Worm (Caenorhabditis elegans) whole organism, late embryonic: Measurements from ENCODE around the gene phf-32.

ENCODE experiments used
- C38D4.7 ChIP-seq: fragments of 200-800 bp; sonication (Bioruptor generic); optimal IDR thresholded peaks from 2 replicates; lab custom pipeline; 2018; ENCODE audit warnings: mild to moderate bottlenecking, missing genetic modification characterization, moderate library complexity, missing compliant biosample characterization
- F13H6.1 ChIP-seq: sonication (generic microtip); optimal IDR thresholded peaks from 2 replicates; lab custom pipeline; 2016; ENCODE audit warnings: missing genetic modification characterization, missing compliant biosample characterization
- K02D7.2 ChIP-seq: sonication (generic microtip); optimal IDR thresholded peaks from 2 replicates; lab custom pipeline; 2017; ENCODE audit warnings: mild to moderate bottlenecking, missing genetic modification characterization, missing compliant biosample characterization
- K09A11.1 ChIP-seq: sonication (generic microtip); optimal IDR thresholded peaks from 2 replicates; lab custom pipeline; 2017; ENCODE audit warnings: antibody characterized with exemption, mild to moderate bottlenecking, missing genetic modification characterization, missing compliant biosample characterization; ENCODE audit not compliant: insufficient read depth
- T23F11.4 ChIP-seq: fragments of 200-800 bp; sonication (Bioruptor generic); optimal IDR thresholded peaks from 2 replicates; lab custom pipeline; 2018; ENCODE audit warnings: mild to moderate bottlenecking, missing genetic modification characterization, missing compliant biosample characterization
- ahr-1 ChIP-seq: sonication (generic microtip); optimal IDR thresholded peaks from 2 replicates; lab custom pipeline; 2016; ENCODE audit warnings: missing genetic modification characterization, missing compliant biosample characterization
- ceh-24 ChIP-seq: sonication (generic microtip); optimal IDR thresholded peaks from 2 replicates; lab custom pipeline; 2016; ENCODE audit warnings: mild to moderate bottlenecking, missing genetic modification characterization, missing compliant biosample characterization
- ceh-30 ChIP-seq: fragments of 150-350 bp; optimal IDR thresholded peaks from 2 replicates; lab custom pipeline; 2014; ENCODE audit warnings: missing biosample characterization, missing genetic modification characterization
- ceh-48 ChIP-seq: sonication (generic microtip); optimal IDR thresholded peaks from 2 replicates; lab custom pipeline; 2016; ENCODE audit warnings: missing genetic modification characterization, inconsistent platforms, missing compliant biosample characterization
- ceh-9 ChIP-seq: sonication (generic microtip); optimal IDR thresholded peaks from 2 replicates; lab custom pipeline; 2016; ENCODE audit warnings: mild to moderate bottlenecking, missing genetic modification characterization, inconsistent platforms, missing compliant biosample characterization
- dve-1 ChIP-seq: sonication (generic microtip); optimal IDR thresholded peaks from 2 replicates; lab custom pipeline; 2017; ENCODE audit warnings: antibody characterized with exemption, mild to moderate bottlenecking, missing genetic modification characterization, missing compliant biosample characterization
- elt-2 ChIP-seq: sonication (generic microtip); optimal IDR thresholded peaks from 2 replicates; lab custom pipeline; 2016; ENCODE audit warnings: missing genetic modification reagents, missing genetic modification characterization, missing compliant biosample characterization
- elt-4 ChIP-seq: sonication (generic microtip); optimal IDR thresholded peaks from 2 replicates; lab custom pipeline; 2016; ENCODE audit warnings: missing genetic modification characterization, missing compliant biosample characterization
- ets-4 ChIP-seq: sonication (generic microtip); optimal IDR thresholded peaks from 2 replicates; lab custom pipeline; 2016; ENCODE audit warnings: missing genetic modification characterization, missing compliant biosample characterization
- fax-1 ChIP-seq: sonication (generic microtip); optimal IDR thresholded peaks from 2 replicates; lab custom pipeline; 2016; ENCODE audit warnings: missing genotype, missing genetic modification characterization, missing compliant biosample characterization
- fkh-6 ChIP-seq: sonication (generic microtip); optimal IDR thresholded peaks from 2 replicates; lab custom pipeline; 2016; ENCODE audit warnings: missing genetic modification characterization, missing compliant biosample characterization
- hlh-15 ChIP-seq: sonication (generic microtip); optimal IDR thresholded peaks from 2 replicates; lab custom pipeline; 2016; ENCODE audit warnings: missing genetic modification characterization, missing compliant biosample characterization
- hlh-30 ChIP-seq: sonication (generic microtip); optimal IDR thresholded peaks from 2 replicates; lab custom pipeline; 2017; ENCODE audit warnings: antibody characterized with exemption, missing genetic modification characterization, missing compliant biosample characterization; ENCODE audit not compliant: insufficient read depth
- hlh-6 ChIP-seq: sonication (generic microtip); optimal IDR thresholded peaks from 2 replicates; lab custom pipeline; 2016; ENCODE audit warnings: missing genotype, missing genetic modification characterization, missing compliant biosample characterization
- hlh-8 ChIP-seq: sonication (generic microtip); optimal IDR thresholded peaks from 2 replicates; lab custom pipeline; 2016; ENCODE audit warnings: missing genotype, missing genetic modification characterization, missing compliant biosample characterization
- madf-2 ChIP-seq: sonication (generic microtip); optimal IDR thresholded peaks from 2 replicates; lab custom pipeline; 2017; ENCODE audit warnings: missing genetic modification characterization, missing compliant biosample characterization
- nhr-11 ChIP-seq: fragments of 150-350 bp; optimal IDR thresholded peaks from 2 replicates; lab custom pipeline; 2014; ENCODE audit warnings: missing biosample characterization, missing genetic modification characterization
- nhr-232 ChIP-seq: sonication (generic microtip); optimal IDR thresholded peaks from 2 replicates; lab custom pipeline; 2016; ENCODE audit warnings: missing genetic modification characterization, missing compliant biosample characterization
- npax-4 ChIP-seq: sonication (generic microtip); optimal IDR thresholded peaks from 2 replicates; lab custom pipeline; 2016; ENCODE audit warnings: missing genetic modification characterization, missing compliant biosample characterization
- pag-3 ChIP-seq: sonication (generic microtip); optimal IDR thresholded peaks from 2 replicates; lab custom pipeline; 2016; ENCODE audit warnings: missing compliant biosample characterization, missing genetic modification characterization, borderline replicate concordance
- pax-1 ChIP-seq: fragments of 150-350 bp; optimal IDR thresholded peaks from 2 replicates; lab custom pipeline; 2014; ENCODE audit warnings: missing biosample characterization, missing genetic modification characterization
- pha-2 ChIP-seq: sonication (generic microtip); optimal IDR thresholded peaks from 2 replicates; lab custom pipeline; 2017; ENCODE audit warnings: mild to moderate bottlenecking, missing genetic modification characterization, missing compliant biosample characterization
- pha-4 ChIP-seq: fragments of 150-350 bp; optimal IDR thresholded peaks from 2 replicates; lab custom pipeline; 2018; ENCODE audit warnings: missing biosample characterization, missing genetic modification reagents, missing genetic modification characterization
- pros-1 ChIP-seq: fragments of 150-350 bp; optimal IDR thresholded peaks from 2 replicates; lab custom pipeline; 2014; ENCODE audit warnings: missing biosample characterization, missing genetic modification reagents, missing genetic modification characterization
- ref-2 ChIP-seq: sonication (generic microtip); optimal IDR thresholded peaks from 2 replicates; lab custom pipeline; 2016; ENCODE audit warnings: missing genetic modification characterization, missing compliant biosample characterization
- sdc-2 ChIP-seq: sonication (generic microtip); optimal IDR thresholded peaks from 2 replicates; lab custom pipeline; 2016; ENCODE audit warnings: missing genotype, missing genetic modification characterization, missing compliant biosample characterization
- sox-2 ChIP-seq: fragments of 200-800 bp; sonication (Bioruptor generic); IDR thresholded peaks from 2 replicates; pipeline ENCODE4 v1.3.6; 2022; ENCODE audit warnings: missing genetic modification reagents, missing genetic modification characterization, missing compliant biosample characterization
- sox-4 ChIP-seq: sonication (generic microtip); optimal IDR thresholded peaks from 2 replicates; lab custom pipeline; 2017; ENCODE audit warnings: mild to moderate bottlenecking, missing genetic modification characterization, inconsistent platforms, missing compliant biosample characterization
- syd-9 ChIP-seq: sonication (generic microtip); optimal IDR thresholded peaks from 2 replicates; lab custom pipeline; 2016; ENCODE audit warnings: mild to moderate bottlenecking, missing genetic modification characterization, moderate library complexity, missing compliant biosample characterization
- tbx-2 ChIP-seq: sonication (generic microtip); optimal IDR thresholded peaks from 2 replicates; lab custom pipeline; 2016; ENCODE audit warnings: missing genetic modification characterization, missing compliant biosample characterization
- tbx-7 ChIP-seq: sonication (generic microtip); optimal IDR thresholded peaks from 2 replicates; lab custom pipeline; 2016; ENCODE audit warnings: missing genotype, missing genetic modification characterization, missing compliant biosample characterization
- unc-42 ChIP-seq: sonication (generic microtip); optimal IDR thresholded peaks from 2 replicates; lab custom pipeline; 2016; ENCODE audit warnings: missing genotype, missing genetic modification characterization, missing compliant biosample characterization
- unc-55 ChIP-seq: sonication (generic microtip); optimal IDR thresholded peaks from 2 replicates; lab custom pipeline; 2017; ENCODE audit warnings: missing biosample characterization, missing genetic modification reagents, missing genetic modification characterization
- unc-86 ChIP-seq: sonication (generic microtip); optimal IDR thresholded peaks from 2 replicates; lab custom pipeline; 2016; ENCODE audit warnings: missing genetic modification characterization, missing compliant biosample characterization

phf-32 gene

DNA sequence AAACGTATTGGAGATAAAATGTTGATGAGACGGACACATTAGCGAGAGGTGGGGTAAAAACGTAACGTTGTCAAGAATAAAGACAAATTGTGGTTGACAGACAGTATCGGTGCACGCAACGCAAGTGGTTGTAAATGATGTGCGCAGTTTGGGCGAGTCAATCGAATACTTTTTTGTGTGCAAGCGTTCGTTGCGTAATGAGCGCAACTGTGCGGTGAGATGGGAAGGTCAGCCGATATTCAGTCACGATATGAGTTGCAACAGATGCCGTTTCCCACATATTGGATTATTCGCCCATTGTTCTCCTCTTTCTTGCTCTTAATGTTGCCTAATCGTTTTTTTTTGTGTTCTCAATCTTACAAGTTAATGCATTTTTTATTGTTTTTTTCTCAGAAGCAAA is 14.1 kb downstream of the phf-32 start, which contains the start of gene ceh-40:
Gene ceh-40 (minus strand): TSS at position 41 of the 400 bp plus-strand sequence.
- TF ChIP-seq unc-42 (no peak), ceh-30 (tag; lab: Kevin White, UChicago) (no peak), F13H6.1 (tag; lab: Kevin White, UChicago) (no peak), dve-1 (no peak), fax-1 (no peak), ahr-1 (no peak), tbx-7 (no peak), ets-4 (tag; lab: Kevin White, UChicago) (no peak), hlh-8 (tag; lab: Kevin White, UChicago) (no peak), elt-2 (tag; lab: Kevin White, UChicago) (peak; percentile 26), pag-3 (tag; lab: Kevin White, UChicago) (no peak), C38D4.7 (GFP tag; lab: Kevin White, UChicago) (no peak), hlh-6 (tag; lab: Kevin White, UChicago) (no peak), pha-4 (no peak), fkh-6 (tag; lab: Kevin White, UChicago) (no peak), hlh-15 (tag; lab: Kevin White, UChicago) (no peak), ceh-9 (no peak), unc-55 (GFP tag; lab: Kevin White, UChicago) (peak; percentile 49), sdc-2 (tag; lab: Kevin White, UChicago) (no peak), tbx-2 (tag; lab: Kevin White, UChicago) (peak; percentile 35), sox-4 (tag; lab: Kevin White, UChicago) (no peak)

DNA sequence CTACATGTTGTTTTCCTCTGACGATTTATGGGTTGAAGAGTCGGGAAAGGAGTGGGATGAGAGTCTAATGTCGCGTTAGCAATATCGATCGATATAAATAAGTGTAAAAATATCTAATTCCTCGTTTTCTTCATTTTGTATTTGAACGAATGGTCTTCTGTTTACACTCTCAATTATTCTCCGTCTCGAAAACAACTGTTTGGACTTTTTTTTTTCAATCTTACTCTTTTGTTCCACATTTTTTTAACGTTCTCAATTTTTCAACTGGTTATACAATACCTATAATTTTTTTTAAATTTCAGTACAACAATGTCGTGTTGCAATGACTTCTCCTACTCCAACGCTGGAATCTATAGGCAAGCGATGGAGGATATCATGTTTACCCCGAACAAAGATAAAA is 14.7 kb downstream of the phf-32 start, which contains the start of gene F17A2.13:
Gene F17A2.13 (plus strand): TSS at position 301 of the 400 bp plus-strand sequence.
- TF ChIP-seq nhr-11 = no peak
- no peak for TF ChIP-seq npax-4 (tag; lab: Kevin White, UChicago)
- TF ChIP-seq T23F11.4 (GFP tag; lab: Kevin White, UChicago) = no peak
- TF ChIP-seq hlh-6 (tag; lab: Kevin White, UChicago) = no peak
- TF ChIP-seq ceh-30 (tag; lab: Kevin White, UChicago) = no peak
- no peak for TF ChIP-seq K02D7.2
- no peak for TF ChIP-seq madf-2 (tag; lab: Kevin White, UChicago)
- no peak for TF ChIP-seq ahr-1
- no peak for TF ChIP-seq syd-9 (tag; lab: Kevin White, UChicago)
- no peak for TF ChIP-seq C38D4.7 (GFP tag; lab: Kevin White, UChicago)
- TF ChIP-seq pax-1 = no peak
- no peak for TF ChIP-seq K09A11.1 (tag; lab: Kevin White, UChicago)

ce11 chrX:12323439-12323838 is 16.8 kb downstream of the phf-32 start, which contains the start of gene srd-40:
Gene srd-40, plus strand, starts transcription at chrX:12323739.
- no peak for TF ChIP-seq ceh-48 (tag; lab: Kevin White, UChicago)
- TF ChIP-seq pros-1 (tag; lab: Kevin White, UChicago) = no peak
- no peak for TF ChIP-seq pha-2 (tag; lab: Kevin White, UChicago)
- TF ChIP-seq nhr-11 = no peak
- no peak for TF ChIP-seq nhr-232
- TF ChIP-seq sox-2 = no peak
- TF ChIP-seq ceh-24 (tag; lab: Kevin White, UChicago) = no peak
- TF ChIP-seq ref-2 = no peak
- TF ChIP-seq elt-2 (tag; lab: Kevin White, UChicago) = no peak
- no peak for TF ChIP-seq fkh-6 (tag; lab: Kevin White, UChicago)
- TF ChIP-seq hlh-15 (tag; lab: Kevin White, UChicago) = no peak
- TF ChIP-seq ceh-9 = no peak
- TF ChIP-seq hlh-30 (tag; lab: Kevin White, UChicago) = no peak
- TF ChIP-seq fax-1 = no peak
- TF ChIP-seq ahr-1 = no peak
- no peak for TF ChIP-seq unc-55 (GFP tag; lab: Kevin White, UChicago)
- no peak for TF ChIP-seq unc-86
- TF ChIP-seq elt-4 (tag; lab: Kevin White, UChicago) = no peak
- no peak for TF ChIP-seq T23F11.4 (GFP tag; lab: Kevin White, UChicago)
